Worm (Caenorhabditis elegans) whole organism, midembryonic: ENCODE measurements around the gene nft-1.

Experiments
- T22C8.4 ChIP-seq: fragments of 200-800 bp; sonication (Bioruptor generic); IDR thresholded peaks from 2 replicates; pipeline ENCODE4 v1.3.6; 2022; ENCODE audit warnings: missing genetic modification characterization, missing compliant biosample characterization
- cog-1 ChIP-seq: sonication (generic microtip); optimal IDR thresholded peaks from 2 replicates; lab custom pipeline; 2016; ENCODE audit warnings: missing genetic modification characterization, missing compliant biosample characterization
- flt-1 ChIP-seq: fragments of 200-800 bp; sonication (Bioruptor generic); IDR thresholded peaks from 2 replicates; pipeline ENCODE4 v1.3.6; 2022; ENCODE audit warnings: missing genetic modification characterization, missing compliant biosample characterization
- klf-2 ChIP-seq: fragments of 200-800 bp; sonication (Bioruptor generic); conservative IDR thresholded peaks from 2 replicates; pipeline ENCODE4 v1.3.6; 2022; ENCODE audit warnings: missing genetic modification reagents, missing genetic modification characterization, missing compliant biosample characterization
- med-1 ChIP-seq: sonication (generic microtip); optimal IDR thresholded peaks from 2 replicates; lab custom pipeline; 2017; ENCODE audit warnings: missing genetic modification characterization, mild to moderate bottlenecking, missing compliant biosample characterization, antibody characterized with exemption, missing genetic modification reagents; ENCODE audit not compliant: insufficient read depth
- ref-1 ChIP-seq: fragments of 200-800 bp; sonication (Bioruptor generic); conservative IDR thresholded peaks from 2 replicates; pipeline ENCODE4 v1.3.6; 2022; ENCODE audit warnings: missing genetic modification reagents, missing genetic modification characterization, missing compliant biosample characterization
- tab-1 ChIP-seq: fragments of 200-800 bp; sonication (Bioruptor generic); IDR thresholded peaks from 2 replicates; pipeline ENCODE4 v1.3.6; 2022; ENCODE audit warnings: missing genetic modification characterization, missing compliant biosample characterization
- ztf-23 ChIP-seq: fragments of 200-800 bp; sonication (Bioruptor generic); IDR thresholded peaks from 2 replicates; pipeline ENCODE4 v1.3.6; 2022; ENCODE audit warnings: missing genetic modification reagents, missing genetic modification characterization, missing compliant biosample characterization
- ztf-29 ChIP-seq: fragments of 200-800 bp; sonication (Bioruptor generic); IDR thresholded peaks from 2 replicates; pipeline ENCODE4 v1.3.6; 2022; ENCODE audit warnings: missing genetic modification reagents, missing genetic modification characterization, missing compliant biosample characterization

The nft-1 gene

ce11 chrIII:11949276-11949879 lies 25.7 kb downstream of the nft-1 start:
- TF ChIP-seq tab-1 (GFP tag; lab: Robert Waterston, UW) (no peak), flt-1 (GFP tag; lab: Robert Waterston, UW) (no peak), T22C8.4 (GFP tag; lab: Robert Waterston, UW) (no peak), ztf-29 (GFP tag; lab: Robert Waterston, UW) (no peak), klf-2 (GFP tag; lab: Robert Waterston, UW) (no peak)

- TF ChIP-seq flt-1 (GFP tag; lab: Robert Waterston, UW) (no peak), klf-2 (GFP tag; lab: Robert Waterston, UW) (no peak), cog-1 (tag; lab: Kevin White, UChicago) (no peak), T22C8.4 (GFP tag; lab: Robert Waterston, UW) (peak; percentile 36; the same call in 1 of the 2 replicates)
Observed at ce11 chrIII:11951111-11951510, 27.4 kb downstream of the nft-1 start.

ce11 chrIII:11954150-11954549 lies 30.5 kb downstream of the nft-1 start:
- no peak for TF ChIP-seq flt-1 (GFP tag; lab: Robert Waterston, UW)
- TF ChIP-seq tab-1 (GFP tag; lab: Robert Waterston, UW), result no peak
- no peak for TF ChIP-seq med-1
- no peak for TF ChIP-seq ref-1
- no peak for TF ChIP-seq klf-2 (GFP tag; lab: Robert Waterston, UW)
- no peak for TF ChIP-seq cog-1 (tag; lab: Kevin White, UChicago)
- TF ChIP-seq ztf-29 (GFP tag; lab: Robert Waterston, UW), result no peak
- TF ChIP-seq T22C8.4 (GFP tag; lab: Robert Waterston, UW), result no peak

- TF ChIP-seq T22C8.4 (GFP tag; lab: Robert Waterston, UW), result no peak
- no peak for TF ChIP-seq ztf-29 (GFP tag; lab: Robert Waterston, UW)
- TF ChIP-seq ztf-23 (GFP tag; lab: Robert Waterston, UW), result no peak
- TF ChIP-seq klf-2 (GFP tag; lab: Robert Waterston, UW), result no peak
- TF ChIP-seq cog-1 (tag; lab: Kevin White, UChicago), result no peak
- no peak for TF ChIP-seq flt-1 (GFP tag; lab: Robert Waterston, UW)
- TF ChIP-seq ref-1, result no peak
- TF ChIP-seq med-1, result no peak
- TF ChIP-seq tab-1 (GFP tag; lab: Robert Waterston, UW), result no peak
Observed at ce11 chrIII:11960080-11960479, 36.4 kb downstream of the nft-1 start, which contains the start of gene top-3. Gene top-3 (minus strand): TSS chrIII:11960180.

ce11 chrIII:11967049-11967448 lies 43.4 kb downstream of the nft-1 start:
- TF ChIP-seq klf-2 (GFP tag; lab: Robert Waterston, UW), result 0 out of 2 replicates have a peak, but pooled peaks have one; percentile 28

ce11 chrIII:11971342-11971741 lies 47.7 kb downstream of the nft-1 start, which contains the start of gene Y56A3A.28:
Gene Y56A3A.28 (minus strand): TSS chrIII:11971374.
- TF ChIP-seq med-1, result no peak
- no peak for TF ChIP-seq ztf-29 (GFP tag; lab: Robert Waterston, UW)
- no peak for TF ChIP-seq klf-2 (GFP tag; lab: Robert Waterston, UW)
- TF ChIP-seq T22C8.4 (GFP tag; lab: Robert Waterston, UW), result 0 out of 2 replicates have a peak, but pooled peaks have one; percentile 36
- no peak for TF ChIP-seq tab-1 (GFP tag; lab: Robert Waterston, UW)
- no peak for TF ChIP-seq ref-1

- TF ChIP-seq flt-1 (GFP tag; lab: Robert Waterston, UW) (no peak), klf-2 (GFP tag; lab: Robert Waterston, UW) (no peak), ztf-23 (GFP tag; lab: Robert Waterston, UW) (no peak), ztf-29 (GFP tag; lab: Robert Waterston, UW) (no peak), med-1 (no peak), T22C8.4 (GFP tag; lab: Robert Waterston, UW) (no peak), tab-1 (GFP tag; lab: Robert Waterston, UW) (no peak), cog-1 (tag; lab: Kevin White, UChicago) (no peak)
Observed at ce11 chrIII:11973996-11974395, 50.3 kb downstream of the nft-1 start, which contains the start of gene ung-1. Gene ung-1 (minus strand): TSS chrIII:11974096.

- TF ChIP-seq ztf-23 (GFP tag; lab: Robert Waterston, UW), result no peak
- no peak for TF ChIP-seq ref-1
- no peak for TF ChIP-seq cog-1 (tag; lab: Kevin White, UChicago)
- no peak for TF ChIP-seq tab-1 (GFP tag; lab: Robert Waterston, UW)
- TF ChIP-seq ztf-29 (GFP tag; lab: Robert Waterston, UW), result no peak
- TF ChIP-seq flt-1 (GFP tag; lab: Robert Waterston, UW), result no peak
- TF ChIP-seq klf-2 (GFP tag; lab: Robert Waterston, UW), result no peak
Observed at ce11 chrIII:11974414-11974813, 50.7 kb downstream of the nft-1 start, which contains the start of gene Y56A3A.31. Gene Y56A3A.31 (plus strand): TSS chrIII:11974477.

- TF ChIP-seq med-1 (no peak), klf-2 (GFP tag; lab: Robert Waterston, UW) (no peak), ref-1 (no peak), ztf-29 (GFP tag; lab: Robert Waterston, UW) (no peak), cog-1 (tag; lab: Kevin White, UChicago) (no peak), T22C8.4 (GFP tag; lab: Robert Waterston, UW) (no peak), flt-1 (GFP tag; lab: Robert Waterston, UW) (no peak), tab-1 (GFP tag; lab: Robert Waterston, UW) (no peak), ztf-23 (GFP tag; lab: Robert Waterston, UW) (no peak)
Observed at ce11 chrIII:11978742-11979141, 55.1 kb downstream of the nft-1 start, which contains the start of gene Y56A3A.30. Gene Y56A3A.30 (minus strand): TSS chrIII:11979065.
